Worm (Caenorhabditis elegans) whole organism, young adult: ENCODE results near the gene qdpr-1.

Experiments
- F22D6.2 ChIP-seq: sonication (generic microtip); optimal IDR thresholded peaks from 2 replicates; lab custom pipeline; 2016; ENCODE audit warnings: mild to moderate bottlenecking, missing genetic modification characterization, missing compliant biosample characterization
- F23B12.7 ChIP-seq: sonication (generic microtip); optimal IDR thresholded peaks from 2 replicates; lab custom pipeline; 2017; ENCODE audit warnings: missing genetic modification characterization, mild to moderate bottlenecking, missing compliant biosample characterization, antibody characterized with exemption, moderate library complexity; ENCODE audit not compliant: insufficient read depth
- F37B4.10 ChIP-seq: fragments of 200-800 bp; sonication (Bioruptor generic); IDR thresholded peaks from 2 replicates; pipeline ENCODE4 v1.3.6; 2022; ENCODE audit warnings: missing genetic modification characterization, missing compliant biosample characterization
- F49E8.2 ChIP-seq: sonication (generic microtip); optimal IDR thresholded peaks from 3 replicates; lab custom pipeline; 2017; ENCODE audit warnings: missing genetic modification characterization, mild to moderate bottlenecking, missing compliant biosample characterization, antibody characterized with exemption, moderate library complexity; ENCODE audit not compliant: insufficient read depth
- F52B5.7 ChIP-seq: sonication (generic microtip); optimal IDR thresholded peaks from 2 replicates; lab custom pipeline; 2016; ENCODE audit warnings: mild to moderate bottlenecking, missing genetic modification characterization, missing compliant biosample characterization
- F55B11.4 ChIP-seq: sonication (generic microtip); optimal IDR thresholded peaks from 2 replicates; lab custom pipeline; 2016; ENCODE audit warnings: missing compliant biosample characterization, missing genetic modification characterization, borderline replicate concordance; ENCODE audit not compliant: insufficient read depth
- F57C9.4 ChIP-seq: sonication (generic microtip); optimal IDR thresholded peaks from 2 replicates; lab custom pipeline; 2017; ENCODE audit warnings: mild to moderate bottlenecking, missing genetic modification characterization, missing compliant biosample characterization
- K12H6.12 ChIP-seq: fragments of 200-800 bp; sonication (Bioruptor generic); optimal IDR thresholded peaks from 2 replicates; lab custom pipeline; 2018; ENCODE audit warnings: mild to moderate bottlenecking, missing genetic modification characterization, missing compliant biosample characterization
- T07F8.4 ChIP-seq: sonication (generic microtip); optimal IDR thresholded peaks from 2 replicates; lab custom pipeline; 2016; ENCODE audit warnings: mild to moderate bottlenecking, missing genetic modification characterization, moderate library complexity, missing compliant biosample characterization
- Y53F4B.3 ChIP-seq: fragments of 200-800 bp; sonication (Bioruptor generic); IDR thresholded peaks from 2 replicates; pipeline ENCODE4 v1.3.6; 2022; ENCODE audit warnings: missing genetic modification reagents, missing genetic modification characterization, missing compliant biosample characterization
- Y79H2A.3 ChIP-seq: fragments of 200-800 bp; sonication (Bioruptor generic); conservative IDR thresholded peaks from 2 replicates; pipeline ENCODE4 v1.3.6; 2022; ENCODE audit warnings: missing genetic modification reagents, missing genetic modification characterization, missing compliant biosample characterization
- akir-1 ChIP-seq: fragments of 200-800 bp; sonication (Bioruptor generic); optimal IDR thresholded peaks from 2 replicates; lab custom pipeline; 2018; ENCODE audit warnings: mild to moderate bottlenecking, missing genetic modification characterization, moderate library complexity, missing compliant biosample characterization
- ama-1 ChIP-seq, 3 experiments: fragments of 150-350 bp in 1 of 3; sonication (generic microtip) in 2 of 3; optimal IDR thresholded peaks; 2 replicates each; lab custom pipeline; 2014 to 2018; ENCODE audit warnings: missing biosample characterization in 2 of 3, missing genetic modification characterization in 2 of 3, missing genetic modification reagents in 2 of 3
- atf-7 ChIP-seq: sonication (generic microtip); optimal IDR thresholded peaks from 2 replicates; lab custom pipeline; 2017; ENCODE audit warnings: mild to moderate bottlenecking, missing genetic modification characterization, missing compliant biosample characterization
- attf-5 ChIP-seq: fragments of 200-800 bp; sonication (Bioruptor generic); optimal IDR thresholded peaks from 2 replicates; lab custom pipeline; 2018; ENCODE audit warnings: mild to moderate bottlenecking, missing genetic modification characterization, missing compliant biosample characterization
- cebp-1 ChIP-seq, 2 experiments: fragments of 200-800 bp in 1 of 2; sonication (Bioruptor generic) in 1 of 2; sonication (generic microtip) in 1 of 2; IDR thresholded peaks in 1 of 2; optimal IDR thresholded peaks in 1 of 2; 2 replicates each; pipeline versions ENCODE4 v1.3.6 to Lab custom; 2017 to 2022; ENCODE audit warnings: missing compliant biosample characterization in 2 of 2, missing genetic modification characterization in 2 of 2, mild to moderate bottlenecking in 1 of 2, missing genetic modification reagents in 1 of 2, moderate library complexity in 1 of 2
- ceh-40 ChIP-seq: fragments of 200-800 bp; sonication (Bioruptor generic); IDR thresholded peaks from 2 replicates; pipeline ENCODE4 v1.3.6; 2022; ENCODE audit warnings: missing genetic modification characterization, missing compliant biosample characterization
- ceh-58 ChIP-seq: fragments of 200-800 bp; sonication (Bioruptor generic); IDR thresholded peaks from 2 replicates; pipeline ENCODE4 v1.3.6; 2022; ENCODE audit warnings: missing genetic modification characterization, missing compliant biosample characterization
- ceh-79 ChIP-seq: sonication (generic microtip); optimal IDR thresholded peaks from 2 replicates; lab custom pipeline; 2017; ENCODE audit warnings: mild to moderate bottlenecking, missing genetic modification characterization, missing compliant biosample characterization
- ceh-91 ChIP-seq: fragments of 200-800 bp; sonication (Bioruptor generic); IDR thresholded peaks from 2 replicates; pipeline ENCODE4 v1.3.6; 2022; ENCODE audit warnings: missing genetic modification reagents, missing genetic modification characterization, missing compliant biosample characterization
- chd-7 ChIP-seq: sonication (generic microtip); optimal IDR thresholded peaks from 2 replicates; lab custom pipeline; 2016; ENCODE audit warnings: mild to moderate bottlenecking, missing genetic modification characterization, moderate library complexity, missing compliant biosample characterization
- dpff-1 ChIP-seq: sonication (generic microtip); optimal IDR thresholded peaks from 2 replicates; lab custom pipeline; 2017; ENCODE audit warnings: mild to moderate bottlenecking, missing genetic modification characterization, missing compliant biosample characterization
- ekl-4 ChIP-seq: fragments of 200-800 bp; sonication (Bioruptor generic); IDR thresholded peaks from 2 replicates; pipeline ENCODE4 v1.3.6; 2022; ENCODE audit warnings: missing genetic modification reagents, missing genetic modification characterization, missing compliant biosample characterization
- fkh-3 ChIP-seq: sonication (generic microtip); optimal IDR thresholded peaks from 2 replicates; lab custom pipeline; 2016; ENCODE audit warnings: mild to moderate bottlenecking, missing genetic modification characterization, missing compliant biosample characterization
- hmg-1.2 ChIP-seq: fragments of 200-800 bp; sonication (Bioruptor generic); IDR thresholded peaks from 2 replicates; pipeline ENCODE4 v1.3.6; 2022; ENCODE audit warnings: missing genetic modification reagents, missing genetic modification characterization, missing compliant biosample characterization
- let-526 ChIP-seq: fragments of 200-800 bp; sonication (Bioruptor generic); IDR thresholded peaks from 2 replicates; pipeline ENCODE4 v1.3.6; 2022; ENCODE audit warnings: missing genetic modification reagents, missing genetic modification characterization, missing compliant biosample characterization
- let-607 ChIP-seq, 2 experiments: fragments of 200-800 bp in 1 of 2; sonication (Bioruptor generic) in 1 of 2; sonication (generic microtip) in 1 of 2; optimal IDR thresholded peaks; 2 replicates each; lab custom pipeline; 2016 to 2018; ENCODE audit warnings: mild to moderate bottlenecking in 2 of 2, missing compliant biosample characterization in 2 of 2, missing genetic modification characterization in 2 of 2, moderate library complexity in 2 of 2, missing genotype in 1 of 2
- lin-26 ChIP-seq: fragments of 200-800 bp; sonication (Bioruptor generic); IDR thresholded peaks from 2 replicates; pipeline ENCODE4 v1.3.6; 2022; ENCODE audit warnings: missing genetic modification reagents, missing genetic modification characterization, missing compliant biosample characterization
- lin-35 ChIP-seq, 3 experiments: fragments of 150-350 bp in 2 of 3; sonication (generic microtip) in 1 of 3; optimal IDR thresholded peaks; 2 replicates each; lab custom pipeline; 2014 to 2018; ENCODE audit warnings: missing biosample characterization in 3 of 3, missing genetic modification characterization in 3 of 3, missing genetic modification reagents in 3 of 3
- lir-1 ChIP-seq: fragments of 200-800 bp; sonication (Bioruptor generic); conservative IDR thresholded peaks from 2 replicates; pipeline ENCODE4 v1.3.6; 2022; ENCODE audit warnings: missing genetic modification reagents, missing genetic modification characterization, missing compliant biosample characterization
- mes-4 ChIP-seq: sonication (generic microtip); optimal IDR thresholded peaks from 2 replicates; lab custom pipeline; 2016; ENCODE audit warnings: missing genotype, missing genetic modification characterization, missing compliant biosample characterization
- nfyb-1 ChIP-seq: fragments of 200-800 bp; sonication (Bioruptor generic); IDR thresholded peaks from 2 replicates; pipeline ENCODE4 v1.3.6; 2022; ENCODE audit warnings: missing genetic modification reagents, missing genetic modification characterization, missing compliant biosample characterization
- nhr-120 ChIP-seq: fragments of 200-800 bp; sonication (Bioruptor generic); IDR thresholded peaks from 2 replicates; pipeline ENCODE4 v1.3.6; 2022; ENCODE audit warnings: missing genetic modification characterization, missing compliant biosample characterization
- nhr-80 ChIP-seq: sonication (generic microtip); optimal IDR thresholded peaks from 2 replicates; lab custom pipeline; 2016; ENCODE audit warnings: missing genetic modification characterization, missing compliant biosample characterization
- rcor-1 ChIP-seq: fragments of 200-800 bp; sonication (Bioruptor generic); IDR thresholded peaks from 2 replicates; pipeline ENCODE4 v1.3.6; 2022; ENCODE audit warnings: missing genetic modification reagents, missing genetic modification characterization, missing compliant biosample characterization
- snpc-1.1 ChIP-seq: sonication (generic microtip); optimal IDR thresholded peaks from 2 replicates; lab custom pipeline; 2017; ENCODE audit warnings: missing genetic modification characterization, mild to moderate bottlenecking, missing compliant biosample characterization, antibody characterized with exemption, moderate library complexity, missing genotype, missing genetic modification reagents; ENCODE audit not compliant: insufficient read depth
- snpc-4 ChIP-seq, 5 experiments: fragments of 150-350 bp in 1 of 5; sonication (generic microtip) in 4 of 5; optimal IDR thresholded peaks; 2 replicates each; lab custom pipeline; 2014 to 2018; ENCODE audit warnings: missing genetic modification characterization in 5 of 5, missing biosample characterization in 3 of 5, antibody characterized with exemption in 2 of 5, mild to moderate bottlenecking in 2 of 5, missing compliant biosample characterization in 2 of 5, missing genotype in 2 of 5, moderate library complexity in 2 of 5, missing genetic modification reagents in 1 of 5
- sptf-2 ChIP-seq: fragments of 200-800 bp; sonication (Bioruptor generic); optimal IDR thresholded peaks from 2 replicates; lab custom pipeline; 2018; ENCODE audit warnings: mild to moderate bottlenecking, missing genetic modification characterization, missing compliant biosample characterization
- xnd-1 ChIP-seq: sonication (generic microtip); optimal IDR thresholded peaks from 2 replicates; lab custom pipeline; 2016; ENCODE audit warnings: missing genotype, missing genetic modification reagents, missing genetic modification characterization, missing compliant biosample characterization
- ztf-22 ChIP-seq: fragments of 200-800 bp; sonication (Bioruptor generic); optimal IDR thresholded peaks from 2 replicates; lab custom pipeline; 2018; ENCODE audit warnings: mild to moderate bottlenecking, missing genetic modification characterization, moderate library complexity, missing compliant biosample characterization
- ztf-28 ChIP-seq: fragments of 200-800 bp; sonication (Bioruptor generic); IDR thresholded peaks from 2 replicates; pipeline ENCODE4 v1.3.6; 2022; ENCODE audit warnings: missing genetic modification reagents, missing genetic modification characterization, missing compliant biosample characterization

qdpr-1 gene

DNA sequence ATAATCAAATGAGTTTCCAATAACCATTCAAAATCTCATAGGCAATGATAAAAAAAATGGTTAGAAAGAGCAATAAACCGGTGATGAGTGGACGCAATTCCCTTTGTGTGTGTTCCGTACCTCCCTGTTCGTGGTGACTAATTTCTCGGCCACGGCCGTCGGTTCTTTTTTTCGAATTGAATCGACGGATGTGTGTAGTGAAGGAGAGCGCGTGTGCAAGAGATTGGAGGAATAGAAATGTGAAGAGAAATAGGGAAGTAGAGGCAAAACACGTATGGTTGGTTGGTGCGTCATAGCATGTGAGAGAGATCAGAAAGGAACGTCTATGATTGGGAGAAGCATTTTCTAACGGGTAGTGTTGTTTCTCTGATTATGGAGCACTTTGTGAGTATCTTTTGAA, 33.9 kb upstream of the qdpr-1 start:
- TF ChIP-seq Y79H2A.3 (no peak), lir-1 (GFP tag; lab: Robert Waterston, UW) (no peak), K12H6.12 (tag; lab: Kevin White, UChicago) (peak; percentile 40), nhr-80 (tag; lab: Kevin White, UChicago) (peak; percentile 60), F23B12.7 (peak; percentile 41), attf-5 (GFP tag; lab: Kevin White, UChicago) (peak; percentile 67), hmg-1.2 (peak; percentile 10; the same call in 1 of the 2 replicates)
- TF ChIP-seq, all 124 proteins: peak for 5

DNA sequence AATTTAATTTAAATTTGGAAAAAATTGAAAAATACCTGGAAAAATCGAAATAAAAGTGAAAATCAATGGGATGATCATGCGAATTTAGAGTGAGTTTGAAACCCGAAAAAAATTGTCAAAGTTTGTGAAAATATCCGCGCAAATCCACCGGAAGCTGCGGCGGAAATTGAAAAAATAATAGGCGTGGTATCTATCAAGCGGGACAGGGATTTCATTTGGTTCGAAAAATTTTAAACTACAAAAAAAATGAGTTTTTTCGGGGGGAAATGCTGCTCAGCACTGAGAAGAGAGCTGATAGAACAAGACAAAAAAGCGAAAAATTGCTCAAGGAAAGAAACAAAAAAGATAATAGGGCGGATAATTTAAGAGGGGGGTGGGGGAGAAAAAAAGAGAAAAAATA, 22.7 kb upstream of the qdpr-1 start, which contains the start of gene T03F6.9:
Gene T03F6.9 (minus strand): TSS at position 101 of the 400 bp plus-strand sequence.
- TF ChIP-seq nhr-120 = no peak
- no peak for TF ChIP-seq dpff-1 (tag; lab: Kevin White, UChicago)
- TF ChIP-seq T07F8.4 = no peak
- TF ChIP-seq ztf-22 (GFP tag; lab: Kevin White, UChicago) = no peak
- TF ChIP-seq ceh-58 = no peak
- no peak for TF ChIP-seq Y53F4B.3 (GFP tag; lab: Robert Waterston, UW)
- no peak for TF ChIP-seq F37B4.10 (GFP tag; lab: Robert Waterston, UW)
- no peak for TF ChIP-seq snpc-4 (GFP tag; optimal IDR thresholded peaks at IDR 0.05; lab: Kevin White, UChicago)
- TF ChIP-seq snpc-4 (tag; optimal IDR thresholded peaks at IDR 0.05; lab: Kevin White, UChicago) = no peak
- TF ChIP-seq ztf-28 (GFP tag; lab: Robert Waterston, UW) = no peak
- no peak for TF ChIP-seq cebp-1 (GFP tag; IDR thresholded peaks at IDR 0.05; lab: Robert Waterston, UW)
- no peak for TF ChIP-seq cebp-1 (tag; optimal IDR thresholded peaks at IDR 0.05; lab: Kevin White, UChicago)

DNA sequence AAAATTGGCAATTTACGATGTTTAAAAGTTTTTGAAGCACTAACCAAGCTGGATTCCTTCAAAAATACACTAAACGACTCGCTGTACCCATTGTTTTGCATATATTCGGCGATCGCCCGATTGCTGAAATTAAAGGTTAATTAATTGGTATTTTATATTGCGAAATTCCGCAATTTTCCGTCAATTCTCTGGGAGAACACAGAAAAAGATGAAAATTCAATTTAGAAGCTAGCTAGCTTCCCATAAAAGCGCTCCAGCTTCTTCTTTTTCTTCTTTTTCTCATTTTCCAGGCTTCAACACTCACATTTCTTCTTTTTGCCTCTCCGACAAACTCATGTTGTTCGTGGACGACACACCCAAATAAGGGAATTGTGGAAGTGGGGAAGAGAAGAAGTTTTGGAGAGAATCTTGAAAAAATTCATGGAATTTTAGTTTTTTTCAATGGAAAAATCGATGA, 17.4 kb upstream of the qdpr-1 start, which contains the start of gene lis-1:
Gene lis-1 (minus strand): TSS at position 407 of the 457 bp plus-strand sequence.
- TF ChIP-seq cebp-1 (GFP tag; IDR thresholded peaks at IDR 0.05; lab: Robert Waterston, UW) = no peak
- TF ChIP-seq cebp-1 (tag; optimal IDR thresholded peaks at IDR 0.05; lab: Kevin White, UChicago) = peak; percentile 80
- no peak for TF ChIP-seq xnd-1
- peak in 1 of 3 experiments; percentile 23 for TF ChIP-seq lin-35 (GFP tag; optimal IDR thresholded peaks at IDR 0.05; lab: Kevin White, UChicago)
- TF ChIP-seq rcor-1 (GFP tag; lab: Robert Waterston, UW) = no peak
- peak; percentile 5 for TF ChIP-seq atf-7 (tag; lab: Kevin White, UChicago)
- TF ChIP-seq F52B5.7 = no peak
- TF ChIP-seq akir-1 (GFP tag; lab: Kevin White, UChicago) = no peak
- TF ChIP-seq nfyb-1 = 0 out of 2 replicates have a peak, but pooled peaks have one; percentile 10
- TF ChIP-seq snpc-1.1 = no peak
- TF ChIP-seq F49E8.2 = no peak
- no peak for TF ChIP-seq ceh-79

DNA sequence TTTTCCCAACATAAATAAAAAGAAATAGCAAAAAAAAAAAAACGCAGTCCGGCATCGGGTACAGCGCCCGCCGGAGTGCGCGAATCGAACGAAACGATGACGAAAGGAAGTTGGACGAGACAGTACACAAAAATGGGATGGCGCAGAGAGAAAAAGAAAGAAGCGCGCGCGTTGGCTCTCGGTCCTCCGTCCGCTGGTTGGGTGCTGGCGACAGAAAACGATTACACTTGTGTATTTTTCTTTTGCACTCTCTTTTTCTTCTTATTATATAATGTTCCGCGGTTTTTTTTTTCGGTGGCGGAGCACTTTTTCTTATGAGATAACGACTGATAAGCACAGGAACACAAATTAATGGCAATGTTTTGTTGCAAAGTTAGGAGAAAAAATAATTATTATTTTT, 16.5 kb upstream of the qdpr-1 start:
- TF ChIP-seq atf-7 (tag; lab: Kevin White, UChicago) (no peak), F22D6.2 (no peak), ama-1 (optimal IDR thresholded peaks at IDR 0.05; lab: Kevin White, UChicago) (no peak), ama-1 (GFP tag; optimal IDR thresholded peaks at IDR 0.05; lab: Kevin White, UChicago) (no peak), let-526 (GFP tag; lab: Robert Waterston, UW) (no peak), sptf-2 (GFP tag; lab: Kevin White, UChicago) (no peak), ceh-91 (GFP tag; lab: Robert Waterston, UW) (no peak), ceh-58 (no peak), snpc-4 (GFP tag; optimal IDR thresholded peaks at IDR 0.05; lab: Kevin White, UChicago) (no peak), snpc-4 (tag; optimal IDR thresholded peaks at IDR 0.05; lab: Kevin White, UChicago) (peak in 1 of 4 experiments; percentile 15), fkh-3 (tag; lab: Kevin White, UChicago) (no peak), lin-26 (GFP tag; lab: Robert Waterston, UW) (no peak), F57C9.4 (tag; lab: Kevin White, UChicago) (no peak), mes-4 (tag; lab: Kevin White, UChicago) (no peak), Y79H2A.3 (no peak), F55B11.4 (tag; lab: Kevin White, UChicago) (no peak), F23B12.7 (no peak), F49E8.2 (no peak), let-607 (tag; optimal IDR thresholded peaks at IDR 0.05; lab: Kevin White, UChicago) (peak in 1 of 2 experiments; percentile 52), ceh-40 (GFP tag; lab: Robert Waterston, UW) (no peak), dpff-1 (tag; lab: Kevin White, UChicago) (no peak), nhr-120 (no peak), ekl-4 (GFP tag; lab: Robert Waterston, UW) (no peak), chd-7 (tag; lab: Kevin White, UChicago) (no peak)
